Worm (Caenorhabditis elegans): ENCODE measurements around the gene col-140.

col-140 gene

ce11 chrV:5805467-5805866 is 31.2 kb downstream of the col-140 start, which contains the start of gene ZC250.5:
TSS of gene ZC250.5 (plus strand) at chrV:5805767.
- TF ChIP-seq zip-8 (tag; optimal IDR thresholded peaks at IDR 0.05) (no peak), ceh-43 (GFP tag; optimal IDR thresholded peaks at IDR 0.05) (no peak), ceh-39 (tag; optimal IDR thresholded peaks at IDR 0.05) (no peak), tbx-8 (GFP tag; optimal IDR thresholded peaks at IDR 0.05) (no peak), lin-32 (GFP tag; optimal IDR thresholded peaks at IDR 0.05) (no peak), ces-1 (GFP tag; optimal IDR thresholded peaks at IDR 0.05) (no peak)

ce11 chrV:5799373-5799772 is 37.3 kb downstream of the col-140 start, which contains the start of gene cyn-17:
TSS of gene cyn-17 (plus strand) at chrV:5799673.
- no peak for TF ChIP-seq ztf-11 (tag; optimal IDR thresholded peaks at IDR 0.05)
- TF ChIP-seq bed-3 (GFP tag; optimal IDR thresholded peaks at IDR 0.05) = no peak
- TF ChIP-seq nhr-237 (tag; optimal IDR thresholded peaks at IDR 0.05) = no peak
- TF ChIP-seq sptf-1 (tag; optimal IDR thresholded peaks at IDR 0.05) = no peak
- no peak for TF ChIP-seq snpc-4 (tag; optimal IDR thresholded peaks at IDR 0.05)
- TF ChIP-seq ham-2 (GFP tag; optimal IDR thresholded peaks at IDR 0.05) = no peak
- no peak for TF ChIP-seq unc-62 (GFP tag; optimal IDR thresholded peaks at IDR 0.05)
- no peak for TF ChIP-seq zip-8 (tag; optimal IDR thresholded peaks at IDR 0.05)
- TF ChIP-seq tbx-8 (GFP tag; optimal IDR thresholded peaks at IDR 0.05) = no peak
- TF ChIP-seq elt-1 (tag; optimal IDR thresholded peaks at IDR 0.05; ENCODE audit: borderline replicate concordance, insufficient read depth) = no peak
- TF ChIP-seq elt-3 (tag; optimal IDR thresholded peaks at IDR 0.05) = no peak
- TF ChIP-seq ces-1 (GFP tag; optimal IDR thresholded peaks at IDR 0.05) = no peak
- no peak for TF ChIP-seq M03D4.4 (tag; optimal IDR thresholded peaks at IDR 0.05)
- TF ChIP-seq flh-1 (GFP tag; optimal IDR thresholded peaks at IDR 0.05) = no peak
- no peak for TF ChIP-seq cnd-1 (tag; optimal IDR thresholded peaks at IDR 0.05)
- TF ChIP-seq lin-13 (tag; optimal IDR thresholded peaks at IDR 0.05) = no peak
- TF ChIP-seq unc-39 (tag; optimal IDR thresholded peaks at IDR 0.05) = no peak
- TF ChIP-seq nhr-2 (tag; optimal IDR thresholded peaks at IDR 0.05) = no peak

- no peak for TF ChIP-seq lsy-2 (tag; optimal IDR thresholded peaks at IDR 0.05)
- no peak for TF ChIP-seq ceh-83 (GFP tag; optimal IDR thresholded peaks at IDR 0.05)
- TF ChIP-seq elt-1 (tag; optimal IDR thresholded peaks at IDR 0.05; ENCODE audit: borderline replicate concordance, insufficient read depth) = peak; percentile 9
These were observed 38.5 kb downstream of the col-140 start, which contains the start of gene nstp-3 for ce11 chrV:5798132-5798531. TSS of gene nstp-3 (minus strand) at chrV:5798232.

ce11 chrV:5792031-5792430 is 44.6 kb downstream of the col-140 start, which contains the start of gene ZC250.2:
TSS of gene ZC250.2 (plus strand) at chrV:5792331.
- TF ChIP-seq elt-1 (tag; optimal IDR thresholded peaks at IDR 0.05; ENCODE audit: borderline replicate concordance, insufficient read depth) = no peak
- no peak for TF ChIP-seq nhr-237 (tag; optimal IDR thresholded peaks at IDR 0.05)
- no peak for TF ChIP-seq nhr-2 (tag; optimal IDR thresholded peaks at IDR 0.05)
- no peak for TF ChIP-seq elt-3 (tag; optimal IDR thresholded peaks at IDR 0.05)
- no peak for TF ChIP-seq unc-39 (tag; optimal IDR thresholded peaks at IDR 0.05)
- TF ChIP-seq ceh-39 (tag; optimal IDR thresholded peaks at IDR 0.05) = no peak
- no peak for TF ChIP-seq ham-2 (GFP tag; optimal IDR thresholded peaks at IDR 0.05)
- TF ChIP-seq pha-4 (tag; optimal IDR thresholded peaks at IDR 0.05) = no peak

- no peak for TF ChIP-seq sem-2 (GFP tag; optimal IDR thresholded peaks at IDR 0.05)
- TF ChIP-seq blmp-1 (tag; optimal IDR thresholded peaks at IDR 0.05) = no peak
- TF ChIP-seq ceh-83 (GFP tag; optimal IDR thresholded peaks at IDR 0.05) = no peak
- TF ChIP-seq tbx-8 (GFP tag; optimal IDR thresholded peaks at IDR 0.05) = no peak
- peak; percentile 16 for TF ChIP-seq ceh-43 (GFP tag; optimal IDR thresholded peaks at IDR 0.05)
- peak; percentile 37 for TF ChIP-seq unc-120 (tag; optimal IDR thresholded peaks at IDR 0.05; ENCODE audit: poor library complexity, severe bottlenecking)
- peak; percentile 49 for TF ChIP-seq ces-1 (GFP tag; optimal IDR thresholded peaks at IDR 0.05)
- no peak for TF ChIP-seq snpc-4 (tag; optimal IDR thresholded peaks at IDR 0.05)
- peak; percentile 47 for TF ChIP-seq nhr-237 (tag; optimal IDR thresholded peaks at IDR 0.05)
- peak; percentile 71 for TF ChIP-seq drap-1 (GFP tag; optimal IDR thresholded peaks at IDR 0.05)
- TF ChIP-seq unc-62 (GFP tag; optimal IDR thresholded peaks at IDR 0.05) = peak; percentile 29
- peak; percentile 36 for TF ChIP-seq pha-4 (tag; optimal IDR thresholded peaks at IDR 0.05)
- peak; percentile 23 for TF ChIP-seq bed-3 (GFP tag; optimal IDR thresholded peaks at IDR 0.05)
- TF ChIP-seq mab-5 (tag; optimal IDR thresholded peaks at IDR 0.05) = no peak
- TF ChIP-seq lsy-2 (tag; optimal IDR thresholded peaks at IDR 0.05) = peak; percentile 72
- no peak for TF ChIP-seq lin-32 (GFP tag; optimal IDR thresholded peaks at IDR 0.05)
- no peak for TF ChIP-seq nhr-76 (tag; optimal IDR thresholded peaks at IDR 0.05)
- peak; percentile 80 for TF ChIP-seq mep-1 (tag; optimal IDR thresholded peaks at IDR 0.05)
- TF ChIP-seq lin-13 (tag; optimal IDR thresholded peaks at IDR 0.05) = peak; percentile 83
- peak; percentile 50 for TF ChIP-seq M03D4.4 (tag; optimal IDR thresholded peaks at IDR 0.05)
- no peak for TF ChIP-seq elt-1 (tag; optimal IDR thresholded peaks at IDR 0.05; ENCODE audit: borderline replicate concordance, insufficient read depth)
- TF ChIP-seq ztf-11 (tag; optimal IDR thresholded peaks at IDR 0.05) = no peak
- peak; percentile 4 for TF ChIP-seq cnd-1 (tag; optimal IDR thresholded peaks at IDR 0.05)
- TF ChIP-seq sptf-1 (tag; optimal IDR thresholded peaks at IDR 0.05) = peak; percentile 77
These were observed 45.9 kb downstream of the col-140 start, which contains the start of the genes nhr-142 and F44E7.9 for ce11 chrV:5790497-5791280. TSS of gene nhr-142 (minus strand) at chrV:5790553. TSS of gene F44E7.9 (plus strand) at chrV:5791230.

Data from whole organism, mixed stage, embryonic.